Worm (Caenorhabditis elegans) whole organism, L2 larva: ENCODE measurements around the gene K01F9.2.

ENCODE experiments used
- ama-1 ChIP-seq: fragments of 150-350 bp; optimal IDR thresholded peaks from 2 replicates; lab custom pipeline; 2018; ENCODE audit warnings: inconsistent platforms
- skn-1 ChIP-seq: sonication (generic microtip); optimal IDR thresholded peaks from 2 replicates; lab custom pipeline; 2017; ENCODE audit warnings: missing biosample characterization, missing genetic modification characterization
- zag-1 ChIP-seq: fragments of 150-350 bp; optimal IDR thresholded peaks from 2 replicates; lab custom pipeline; 2014; ENCODE audit warnings: missing biosample characterization, missing genetic modification characterization

ce11 chrIII:8851961-8852360 is 25.0 kb downstream of the K01F9.2 start, which contains the start of gene plg-1:
- TF ChIP-seq skn-1 (tag; lab: Kevin White, UChicago) (no peak), zag-1 (no peak), ama-1 (lab: Kevin White, UChicago) (no peak)
